Worm (Caenorhabditis elegans): Measurements from ENCODE around the gene tmem-131.

ce11 chrIII:5013915-5014346 lies 16.0 kb upstream of the tmem-131 start:
- TF ChIP-seq aly-1 (tag; optimal IDR thresholded peaks at IDR 0.05): peak; percentile 64
- TF ChIP-seq ama-1 (optimal IDR thresholded peaks at IDR 0.05): no peak
- peak; percentile 48; the same call in 1 of the 2 replicates for TF ChIP-seq pes-1 (GFP tag; IDR thresholded peaks at IDR 0.05)
- TF ChIP-seq sea-1 (GFP tag; conservative IDR thresholded peaks at IDR 0.05): 0 out of 2 replicates have a peak, but pooled peaks have one; percentile 39
